Worm (Caenorhabditis elegans): ENCODE data around the gene C06A1.6.

C06A1.6 gene

DNA sequence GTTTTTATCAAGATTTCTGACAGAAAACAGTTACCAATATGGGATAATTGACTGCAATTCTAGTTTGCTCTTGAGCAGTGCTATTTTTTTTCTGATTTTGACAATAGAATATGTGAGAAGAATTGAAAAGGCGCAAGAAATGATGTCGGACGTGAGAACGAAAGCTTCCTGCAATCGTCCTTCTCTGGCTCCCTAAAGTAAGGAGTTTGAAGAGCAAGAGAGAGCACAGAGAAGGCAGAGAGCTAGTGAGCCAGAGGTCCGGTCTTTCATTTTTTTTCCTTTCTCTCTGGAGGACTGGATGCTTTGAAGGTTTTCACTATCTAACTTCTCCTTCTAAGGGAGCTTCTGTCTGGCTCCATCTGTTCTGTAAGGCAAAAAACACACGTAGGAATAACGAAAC lies 14.3 kb downstream of the C06A1.6 start:
- TF ChIP-seq ztf-7 (tag; optimal IDR thresholded peaks at IDR 0.05) (no peak), daf-16 (GFP tag; optimal IDR thresholded peaks at IDR 0.05) (no peak), daf-16 (tag; optimal IDR thresholded peaks at IDR 0.05) (peak; percentile 16), mdt-29 (GFP tag; IDR thresholded peaks at IDR 0.05) (0 out of 2 replicates have a peak, but pooled peaks have one; percentile 36), F44E2.7 (GFP tag; IDR thresholded peaks at IDR 0.05) (no peak), F49E8.2 (tag; optimal IDR thresholded peaks at IDR 0.05; ENCODE audit: borderline replicate concordance) (no peak), aha-1 (tag) (peak; percentile 98), skn-1 (tag; optimal IDR thresholded peaks at IDR 0.05) (no peak), ama-1 (optimal IDR thresholded peaks at IDR 0.05) (peak; percentile 73), pqm-1 (tag; optimal IDR thresholded peaks at IDR 0.05) (no peak), Y105C5A.15 (GFP tag; IDR thresholded peaks at IDR 0.05) (no peak), php-3 (GFP tag; IDR thresholded peaks at IDR 0.05) (no peak), tag-97 (GFP tag; IDR thresholded peaks at IDR 0.05) (no peak), nhr-76 (tag; optimal IDR thresholded peaks at IDR 0.05) (no peak), set-16 (GFP tag; IDR thresholded peaks at IDR 0.05) (peak; percentile 37; the same call in 1 of the 2 replicates), lsy-2 (tag; optimal IDR thresholded peaks at IDR 0.05) (peak in 1 of 2 experiments; percentile 27), snpc-1.2 (GFP tag; IDR thresholded peaks at IDR 0.05) (0 out of 2 replicates have a peak, but pooled peaks have one; percentile 7), spr-1 (tag; optimal IDR thresholded peaks at IDR 0.05) (no peak), madf-9 (GFP tag; conservative IDR thresholded peaks at IDR 0.05) (no peak), dpl-1 (GFP tag; optimal IDR thresholded peaks at IDR 0.05) (no peak), unc-62 (GFP tag; optimal IDR thresholded peaks at IDR 0.05 in 1 of 2) (peak in 1 of 2 experiments; percentile 84), unc-62 (tag; optimal IDR thresholded peaks at IDR 0.05) (no peak)

DNA sequence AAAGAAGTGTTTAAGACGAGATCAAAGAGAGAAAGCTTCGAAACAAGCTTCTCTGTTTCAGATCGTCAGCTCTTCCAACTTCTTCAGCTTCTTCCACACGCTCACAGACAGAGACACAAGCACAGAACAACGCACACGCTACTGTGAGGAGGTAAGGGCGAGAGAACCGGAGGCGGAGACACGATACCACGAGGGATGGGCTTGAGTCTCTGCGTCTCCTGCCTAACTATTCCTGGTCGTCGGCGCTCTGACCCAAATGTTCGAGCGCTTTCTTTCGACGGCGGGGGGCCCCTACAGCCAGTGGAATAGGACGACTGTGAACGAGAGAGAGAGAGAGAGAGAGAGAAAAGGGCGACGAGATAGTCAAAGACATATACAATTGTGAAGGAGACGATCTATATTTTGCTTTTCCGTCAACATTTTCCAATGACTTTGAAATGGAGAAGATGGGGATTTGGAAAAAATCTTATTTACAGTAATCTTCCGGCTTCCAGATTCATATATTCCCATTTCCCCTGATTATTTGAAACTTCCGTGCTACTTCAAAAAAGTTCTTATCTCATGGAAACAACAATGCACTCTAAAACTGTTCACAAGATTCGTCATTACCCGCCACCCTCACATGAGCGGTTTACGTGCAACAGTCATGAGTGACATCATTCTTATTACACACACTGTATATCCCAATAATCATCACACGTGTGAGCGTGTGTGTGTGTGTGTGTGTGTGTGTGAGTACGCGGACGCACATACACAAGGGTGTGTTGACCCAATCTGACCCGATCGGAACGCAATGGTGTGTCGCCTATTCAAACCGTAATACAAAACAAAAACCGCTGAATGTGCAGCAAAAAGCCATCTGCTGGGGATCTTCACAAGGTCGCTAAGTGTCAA lies 15.5 kb downstream of the C06A1.6 start:
- peak; percentile 74 to 76 for TF ChIP-seq lsy-2 (tag; optimal IDR thresholded peaks at IDR 0.05)
- TF ChIP-seq lin-1 (GFP tag; IDR thresholded peaks at IDR 0.05): peak; percentile 11; the same call in 1 of the 2 replicates
- no peak for TF ChIP-seq gei-8 (GFP tag; optimal IDR thresholded peaks at IDR 0.05)
- TF ChIP-seq nhr-42 (GFP tag; IDR thresholded peaks at IDR 0.05): peak; percentile 74
- peak; percentile 89 to 95 for TF ChIP-seq mdl-1 (tag; optimal IDR thresholded peaks at IDR 0.05)
- TF ChIP-seq lin-38 (GFP tag; IDR thresholded peaks at IDR 0.05): peak; percentile 66
- no peak for TF ChIP-seq ztf-11 (tag; optimal IDR thresholded peaks at IDR 0.05)
- TF ChIP-seq sdz-12 (GFP tag; optimal IDR thresholded peaks at IDR 0.05): no peak
- no peak for TF ChIP-seq F10B5.3 (tag; optimal IDR thresholded peaks at IDR 0.05)
- no peak for TF ChIP-seq fos-1 (tag; optimal IDR thresholded peaks at IDR 0.05)
- no peak for TF ChIP-seq lir-3 (tag; optimal IDR thresholded peaks at IDR 0.05)
- TF ChIP-seq nhr-10 (tag; optimal IDR thresholded peaks at IDR 0.05): peak; percentile 56
- peak; percentile 61; the same call in 1 of the 2 replicates for TF ChIP-seq ceh-20 (GFP tag; IDR thresholded peaks at IDR 0.05)
- TF ChIP-seq arid-1 (GFP tag; conservative IDR thresholded peaks at IDR 0.05): peak; percentile 67
- 0 out of 2 replicates have a peak, but pooled peaks have one; percentile 29 for TF ChIP-seq ceh-44 (GFP tag; IDR thresholded peaks at IDR 0.05)
- peak; percentile 61 for TF ChIP-seq F37D6.2 (tag; optimal IDR thresholded peaks at IDR 0.05)
- TF ChIP-seq ZK337.2 (GFP tag; IDR thresholded peaks at IDR 0.05): no peak
- no peak for TF ChIP-seq D1046.2 (GFP tag; IDR thresholded peaks at IDR 0.05)
- TF ChIP-seq fkh-10 (GFP tag; optimal IDR thresholded peaks at IDR 0.05): peak; percentile 88
- TF ChIP-seq nhr-11 (tag; optimal IDR thresholded peaks at IDR 0.05): peak; percentile 99
- no peak for TF ChIP-seq daf-8 (GFP tag; IDR thresholded peaks at IDR 0.05)
- peak; percentile 71 for TF ChIP-seq dve-1 (tag; optimal IDR thresholded peaks at IDR 0.05; ENCODE audit: insufficient read depth)
- TF ChIP-seq ceh-32 (tag; optimal IDR thresholded peaks at IDR 0.05; ENCODE audit: poor library complexity): no peak
- peak; percentile 49 for TF ChIP-seq nhr-77 (tag; optimal IDR thresholded peaks at IDR 0.05)
- peak; percentile 76 for TF ChIP-seq lin-39 (tag; optimal IDR thresholded peaks at IDR 0.05)
- TF ChIP-seq unc-39 (tag; optimal IDR thresholded peaks at IDR 0.05): no peak
- no peak for TF ChIP-seq R02D3.7 (tag; optimal IDR thresholded peaks at IDR 0.05)
- TF ChIP-seq ZK546.5 (tag; optimal IDR thresholded peaks at IDR 0.05): no peak
- TF ChIP-seq unc-130 (GFP tag; optimal IDR thresholded peaks at IDR 0.05): peak; percentile 16
- no peak for TF ChIP-seq F26F4.8 (GFP tag; conservative IDR thresholded peaks at IDR 0.05)
